Fruit fly (Drosophila melanogaster): ENCODE measurements around the gene Fum3.

The Fum3 gene

DNA sequence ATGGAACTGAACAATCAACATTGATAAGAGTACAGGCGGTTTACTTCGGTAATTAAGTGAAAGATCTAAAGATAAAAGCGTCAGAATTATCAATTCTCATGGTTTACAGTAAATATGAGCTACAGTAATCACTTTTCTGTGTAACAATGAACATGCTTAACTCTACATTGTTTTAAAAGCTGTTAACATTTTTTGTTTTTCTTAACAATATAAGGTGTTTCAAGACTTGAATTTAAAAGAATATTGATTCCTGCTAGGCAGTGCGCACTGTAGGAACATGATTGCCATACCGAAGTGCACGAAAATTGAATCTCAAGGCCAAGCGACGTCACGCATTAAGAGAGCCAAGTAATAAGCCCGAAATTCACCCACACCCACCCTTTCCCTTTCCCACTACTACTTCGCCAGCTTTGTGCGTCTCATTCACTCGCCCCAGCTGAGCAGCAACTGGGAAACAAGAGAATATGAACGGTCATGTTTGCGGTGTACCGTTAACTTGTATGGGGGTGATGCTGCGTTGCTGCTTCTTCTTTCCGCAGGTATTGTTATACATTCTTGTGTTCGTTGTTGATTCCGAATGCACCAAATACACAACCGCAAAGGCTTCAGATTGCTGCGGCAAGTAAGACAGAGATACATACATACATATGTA lies 25.7 kb upstream of the Fum3 start (continued):
- no peak for TF ChIP-seq C15 (GFP tag; IDR thresholded peaks at IDR 0.05)
- no peak for TF ChIP-seq CG4854 (GFP tag; optimal IDR thresholded peaks at IDR 0.05)
- peak; percentile 65 for TF ChIP-seq gsb (GFP tag; IDR thresholded peaks at IDR 0.05)
- no peak for TF ChIP-seq CG4282 (GFP tag; optimal IDR thresholded peaks at IDR 0.05)
- peak; percentile 64 for TF ChIP-seq bcd (GFP tag; optimal IDR thresholded peaks at IDR 0.05)
- TF ChIP-seq Dll (GFP tag; IDR thresholded peaks at IDR 0.05; ENCODE audit: partially characterized antibody), result no peak
- peak; percentile 9 for TF ChIP-seq CG12299 (tag; optimal IDR thresholded peaks at IDR 0.05)
- peak; percentile 40; the same call in 1 of the 2 replicates for TF ChIP-seq Adf1 (GFP tag; IDR thresholded peaks at IDR 0.05)
- TF ChIP-seq CG9609 (GFP tag; optimal IDR thresholded peaks at IDR 0.05), result peak; percentile 40
- TF ChIP-seq CG7963 (GFP tag; IDR thresholded peaks at IDR 0.05; ENCODE audit: partially characterized antibody), result no peak
- no peak for TF ChIP-seq Lpt (GFP tag; optimal IDR thresholded peaks at IDR 0.05)
- no peak for TF ChIP-seq cas (GFP tag; IDR thresholded peaks at IDR 0.05)
- no peak for TF ChIP-seq Hr39 (optimal IDR thresholded peaks at IDR 0.05)
- no peak for TF ChIP-seq hth (optimal IDR thresholded peaks at IDR 0.05)
- TF ChIP-seq CG10979 (tag; optimal IDR thresholded peaks at IDR 0.05), result peak; percentile 49
- TF ChIP-seq CG5245 (GFP tag; optimal IDR thresholded peaks at IDR 0.05), result peak; percentile 35
- TF ChIP-seq Eip74EF (GFP tag; optimal IDR thresholded peaks at IDR 0.05), result no peak
- TF ChIP-seq grau (tag; optimal IDR thresholded peaks at IDR 0.05), result peak; percentile 96
- TF ChIP-seq CG34376 (GFP tag; optimal IDR thresholded peaks at IDR 0.05), result peak; percentile 21
- no peak for TF ChIP-seq CG9215 (GFP tag; IDR thresholded peaks at IDR 0.05)
- no peak for TF ChIP-seq Doc2 (GFP tag; IDR thresholded peaks at IDR 0.05)
- TF ChIP-seq fd102C (GFP tag; optimal IDR thresholded peaks at IDR 0.05), result no peak
- TF ChIP-seq Dip3 (GFP tag; optimal IDR thresholded peaks at IDR 0.05), result peak; percentile 60
- no peak for TF ChIP-seq CG8281 (tag; optimal IDR thresholded peaks at IDR 0.05)
- peak; percentile 59 for TF ChIP-seq dimm (GFP tag; IDR thresholded peaks at IDR 0.05)
- peak; percentile 71 for TF ChIP-seq CG9932 (GFP tag; IDR thresholded peaks at IDR 0.05)
- TF ChIP-seq CG4707 (GFP tag; optimal IDR thresholded peaks at IDR 0.05), result no peak
- no peak for TF ChIP-seq CG2875 (GFP tag; optimal IDR thresholded peaks at IDR 0.05)
- TF ChIP-seq ftz-f1 (GFP tag; optimal IDR thresholded peaks at IDR 0.05), result peak; percentile 39
- TF ChIP-seq B-H2 (GFP tag; optimal IDR thresholded peaks at IDR 0.05), result peak; percentile 33
- TF ChIP-seq Nf-YA (GFP tag; IDR thresholded peaks at IDR 0.05), result peak; percentile 39; the same call in 1 of the 2 replicates
- TF ChIP-seq CG17361 (GFP tag; IDR thresholded peaks at IDR 0.05), result peak; percentile 33; the same call in 1 of the 3 replicates
- no peak for TF ChIP-seq CG15601 (tag; optimal IDR thresholded peaks at IDR 0.05)
- peak; percentile 49 for TF ChIP-seq az2 (GFP tag; optimal IDR thresholded peaks at IDR 0.05)
- TF ChIP-seq CG12744 (GFP tag; optimal IDR thresholded peaks at IDR 0.05), result no peak
- TF ChIP-seq E2f2 (GFP tag; IDR thresholded peaks at IDR 0.05), result no peak; the same call in 1 of the 2 replicates
- TF ChIP-seq sens (GFP tag), result peak; percentile 89
- no peak for TF ChIP-seq CG30020 (tag; optimal IDR thresholded peaks at IDR 0.05)
- TF ChIP-seq Nf-YB (GFP tag; optimal IDR thresholded peaks at IDR 0.05), result no peak
- peak; percentile 72; the same call in 1 of the 2 replicates for TF ChIP-seq ranshi (GFP tag; IDR thresholded peaks at IDR 0.05)
- TF ChIP-seq CkIIα-i1 (GFP tag; IDR thresholded peaks at IDR 0.05), result no peak
- TF ChIP-seq ci (GFP tag; IDR thresholded peaks at IDR 0.05), result peak; percentile 61; the same call in 2 of the 3 replicates
- TF ChIP-seq CG32532 (GFP tag; IDR thresholded peaks at IDR 0.05), result peak; percentile 81
- peak; percentile 17 for TF ChIP-seq Myb (GFP tag; optimal IDR thresholded peaks at IDR 0.05)
- TF ChIP-seq chm (GFP tag; IDR thresholded peaks at IDR 0.05), result peak; percentile 59; the same call in 1 of the 2 replicates
- peak; percentile 21 for TF ChIP-seq oc (tag; optimal IDR thresholded peaks at IDR 0.05)
- no peak for TF ChIP-seq Mad (GFP tag; optimal IDR thresholded peaks at IDR 0.05)
- TF ChIP-seq D (optimal IDR thresholded peaks at IDR 0.05), result peak; percentile 50
- TF ChIP-seq D (GFP tag; optimal IDR thresholded peaks at IDR 0.05), result no peak
- TF ChIP-seq nau (GFP tag; optimal IDR thresholded peaks at IDR 0.05), result peak; percentile 20
- peak; percentile 8 for TF ChIP-seq CG18011 (GFP tag; optimal IDR thresholded peaks at IDR 0.05)

Measured in whole organism, embryonic.